Worm (Caenorhabditis elegans): Measurements from ENCODE around the gene F40A3.4.

F40A3.4 gene

ce11 chrV:7848251-7848650, 27.3 kb upstream of the F40A3.4 start (continued):
- TF ChIP-seq ets-5 (GFP tag; IDR thresholded peaks at IDR 0.05) = no peak
- TF ChIP-seq tbx-2 (tag; optimal IDR thresholded peaks at IDR 0.05) = no peak
- no peak for TF ChIP-seq lin-15B (tag; optimal IDR thresholded peaks at IDR 0.05)
- no peak for TF ChIP-seq grh-1 (GFP tag; IDR thresholded peaks at IDR 0.05)
- TF ChIP-seq C16A3.4 (tag; optimal IDR thresholded peaks at IDR 0.05) = no peak
- no peak for TF ChIP-seq elt-2 (tag; optimal IDR thresholded peaks at IDR 0.05)
- TF ChIP-seq swsn-7 (tag; optimal IDR thresholded peaks at IDR 0.05) = no peak
- no peak for TF ChIP-seq C04F5.9 (tag; optimal IDR thresholded peaks at IDR 0.05)
- no peak for TF ChIP-seq egl-13 (tag; optimal IDR thresholded peaks at IDR 0.05)
- no peak for TF ChIP-seq dsc-1 (tag; optimal IDR thresholded peaks at IDR 0.05)
- TF ChIP-seq ces-1 (GFP tag; optimal IDR thresholded peaks at IDR 0.05) = no peak
- TF ChIP-seq dpl-1 (GFP tag; optimal IDR thresholded peaks at IDR 0.05) = no peak
- no peak for TF ChIP-seq ztf-11 (tag; optimal IDR thresholded peaks at IDR 0.05)
- TF ChIP-seq tlp-1 (tag; optimal IDR thresholded peaks at IDR 0.05) = no peak
- peak; percentile 9 for TF ChIP-seq nhr-71 (tag; optimal IDR thresholded peaks at IDR 0.05)
- TF ChIP-seq pax-3 (tag; optimal IDR thresholded peaks at IDR 0.05) = no peak
- TF ChIP-seq fkh-8 (tag; optimal IDR thresholded peaks at IDR 0.05) = no peak
- TF ChIP-seq ceh-88 (GFP tag; IDR thresholded peaks at IDR 0.05) = no peak
- no peak for TF ChIP-seq lin-39 (tag; optimal IDR thresholded peaks at IDR 0.05)
- no peak for TF ChIP-seq rnt-1 (tag; optimal IDR thresholded peaks at IDR 0.05)
- peak; percentile 32 for TF ChIP-seq snu-23 (GFP tag; optimal IDR thresholded peaks at IDR 0.05)
- TF ChIP-seq unc-98 (GFP tag; IDR thresholded peaks at IDR 0.05) = no peak
- TF ChIP-seq irx-1 (tag; optimal IDR thresholded peaks at IDR 0.05) = no peak
- no peak for TF ChIP-seq snpc-4 (tag; optimal IDR thresholded peaks at IDR 0.05)
- TF ChIP-seq pqm-1 (tag; optimal IDR thresholded peaks at IDR 0.05) = no peak
- no peak for TF ChIP-seq zag-1 (tag; optimal IDR thresholded peaks at IDR 0.05)
- TF ChIP-seq sup-37 (GFP tag; optimal IDR thresholded peaks at IDR 0.05) = no peak
- TF ChIP-seq elt-3 (tag; optimal IDR thresholded peaks at IDR 0.05) = no peak
- TF ChIP-seq lin-14 (GFP tag; optimal IDR thresholded peaks at IDR 0.05) = peak; percentile 51
- TF ChIP-seq nhr-85 (tag) = peak; percentile 12
- no peak for TF ChIP-seq ztf-4 (tag; optimal IDR thresholded peaks at IDR 0.05)
- TF ChIP-seq zip-4 (GFP tag; optimal IDR thresholded peaks at IDR 0.05) = no peak
- no peak for TF ChIP-seq hlh-4 (tag; optimal IDR thresholded peaks at IDR 0.05)
- TF ChIP-seq C34B4.2 (tag; optimal IDR thresholded peaks at IDR 0.05) = no peak
- TF ChIP-seq aha-1 (tag; optimal IDR thresholded peaks at IDR 0.05) = no peak
- no peak for TF ChIP-seq vab-15 (tag; optimal IDR thresholded peaks at IDR 0.05)
- TF ChIP-seq nhr-47 (tag; optimal IDR thresholded peaks at IDR 0.05) = no peak
- no peak for TF ChIP-seq fos-1 (tag; optimal IDR thresholded peaks at IDR 0.05)
- no peak for TF ChIP-seq xbp-1 (tag; optimal IDR thresholded peaks at IDR 0.05)
- TF ChIP-seq unc-62 (GFP tag; optimal IDR thresholded peaks at IDR 0.05) = no peak
- no peak for TF ChIP-seq ama-1 (optimal IDR thresholded peaks at IDR 0.05)
- TF ChIP-seq nhr-20 (tag; optimal IDR thresholded peaks at IDR 0.05) = peak; percentile 42
- no peak for TF ChIP-seq lin-13 (GFP tag; optimal IDR thresholded peaks at IDR 0.05)
- no peak for TF ChIP-seq mab-9 (GFP tag; IDR thresholded peaks at IDR 0.05)
- peak; percentile 13 for TF ChIP-seq unc-130 (tag; optimal IDR thresholded peaks at IDR 0.05)
- TF ChIP-seq hlh-17 (GFP tag; optimal IDR thresholded peaks at IDR 0.05; ENCODE audit: borderline replicate concordance) = no peak
- TF ChIP-seq lin-35 (GFP tag; optimal IDR thresholded peaks at IDR 0.05) = peak in 1 of 2 experiments; percentile 54
- TF ChIP-seq nhr-12 (tag; optimal IDR thresholded peaks at IDR 0.05) = no peak
- no peak for TF ChIP-seq ceh-90 (tag; optimal IDR thresholded peaks at IDR 0.05)
- no peak for TF ChIP-seq fkh-10 (GFP tag; optimal IDR thresholded peaks at IDR 0.05)
- no peak for TF ChIP-seq fkh-4 (tag; optimal IDR thresholded peaks at IDR 0.05; ENCODE audit: borderline replicate concordance)
- no peak for TF ChIP-seq sptf-1 (tag; optimal IDR thresholded peaks at IDR 0.05)
- TF ChIP-seq nhr-19 (GFP tag; conservative IDR thresholded peaks at IDR 0.05) = no peak
